Worm (Caenorhabditis elegans): Measurements from ENCODE around the gene sur-7.
A peak's percentile ranks its signal among the peaks of the same experiment; 100 is the strongest.

Gene sur-7

ce11 chrX:16352503-16352902 lies 23.9 kb upstream of the sur-7 start:
- TF ChIP-seq nhr-129 (tag; optimal IDR thresholded peaks at IDR 0.05) (peak; percentile 13), aly-2 (tag; optimal IDR thresholded peaks at IDR 0.05) (no peak), sma-9 (GFP tag; optimal IDR thresholded peaks at IDR 0.05) (peak; percentile 11), sma-9 (tag; optimal IDR thresholded peaks at IDR 0.05) (no peak), F13H6.1 (tag; optimal IDR thresholded peaks at IDR 0.05) (peak; percentile 70), nhr-77 (tag; optimal IDR thresholded peaks at IDR 0.05) (no peak)

- TF ChIP-seq nhr-129 (tag; optimal IDR thresholded peaks at IDR 0.05) (peak; percentile 88), ztf-11 (tag; optimal IDR thresholded peaks at IDR 0.05) (no peak)
Measured at ce11 chrX:16354598-16355211, 21.7 kb upstream of the sur-7 start, which contains the start of gene nhr-28. nhr-28 (plus strand) TSS chrX:16354976.

- TF ChIP-seq elt-3 (tag; optimal IDR thresholded peaks at IDR 0.05) (no peak), mbf-1 (tag; optimal IDR thresholded peaks at IDR 0.05) (no peak), crh-2 (tag; optimal IDR thresholded peaks at IDR 0.05) (no peak), lin-39 (tag; optimal IDR thresholded peaks at IDR 0.05) (no peak), unc-39 (tag; optimal IDR thresholded peaks at IDR 0.05) (no peak), zag-1 (tag; optimal IDR thresholded peaks at IDR 0.05) (no peak), nhr-237 (tag; optimal IDR thresholded peaks at IDR 0.05) (no peak), R02D3.7 (tag; optimal IDR thresholded peaks at IDR 0.05) (no peak), nhr-12 (tag; optimal IDR thresholded peaks at IDR 0.05) (no peak), lsy-2 (tag; optimal IDR thresholded peaks at IDR 0.05) (no peak), egl-27 (tag; optimal IDR thresholded peaks at IDR 0.05) (no peak), ceh-16 (tag; optimal IDR thresholded peaks at IDR 0.05) (no peak), ztf-1 (GFP tag; conservative IDR thresholded peaks at IDR 0.05) (no peak), skn-1 (tag; optimal IDR thresholded peaks at IDR 0.05) (no peak), dmd-4 (tag; optimal IDR thresholded peaks at IDR 0.05) (no peak), nhr-25 (tag; optimal IDR thresholded peaks at IDR 0.05) (no peak), F13H6.1 (tag; optimal IDR thresholded peaks at IDR 0.05) (no peak), ZK546.5 (tag; optimal IDR thresholded peaks at IDR 0.05) (no peak), C34F6.9 (tag; optimal IDR thresholded peaks at IDR 0.05) (no peak), mdl-1 (tag; optimal IDR thresholded peaks at IDR 0.05) (no peak)
Measured at ce11 chrX:16356341-16356740, 20.0 kb upstream of the sur-7 start.

- no peak for TF ChIP-seq nhr-129 (tag; optimal IDR thresholded peaks at IDR 0.05)
- TF ChIP-seq snpc-4 (tag; optimal IDR thresholded peaks at IDR 0.05): peak; percentile 19
Measured at ce11 chrX:16357531-16357930, 18.9 kb upstream of the sur-7 start.

ce11 chrX:16361001-16361400 lies 15.4 kb upstream of the sur-7 start:
- TF ChIP-seq ceh-82 (tag; optimal IDR thresholded peaks at IDR 0.05): no peak
- TF ChIP-seq sma-9 (GFP tag; optimal IDR thresholded peaks at IDR 0.05): peak; percentile 46
- TF ChIP-seq sma-9 (tag; optimal IDR thresholded peaks at IDR 0.05): no peak
- no peak for TF ChIP-seq ama-1 (optimal IDR thresholded peaks at IDR 0.05)
- no peak for TF ChIP-seq nhr-11 (tag; optimal IDR thresholded peaks at IDR 0.05)
- TF ChIP-seq nhr-129 (tag; optimal IDR thresholded peaks at IDR 0.05): peak; percentile 39
- peak; percentile 70 for TF ChIP-seq F13H6.1 (tag; optimal IDR thresholded peaks at IDR 0.05)

- TF ChIP-seq F13H6.1 (tag; optimal IDR thresholded peaks at IDR 0.05): peak; percentile 44
- TF ChIP-seq mdl-1 (tag; optimal IDR thresholded peaks at IDR 0.05): no peak
- TF ChIP-seq C34F6.9 (tag; optimal IDR thresholded peaks at IDR 0.05): no peak
- no peak for TF ChIP-seq nhr-25 (tag; optimal IDR thresholded peaks at IDR 0.05)
- TF ChIP-seq ceh-82 (tag; optimal IDR thresholded peaks at IDR 0.05): no peak
- TF ChIP-seq Y55F3AM.14 (GFP tag; optimal IDR thresholded peaks at IDR 0.05): no peak
- TF ChIP-seq blmp-1 (tag; optimal IDR thresholded peaks at IDR 0.05; ENCODE audit: insufficient read depth): no peak
- no peak for TF ChIP-seq ama-1 (optimal IDR thresholded peaks at IDR 0.05)
- TF ChIP-seq sma-9 (GFP tag; optimal IDR thresholded peaks at IDR 0.05): peak; percentile 21
- TF ChIP-seq sma-9 (tag; optimal IDR thresholded peaks at IDR 0.05): no peak
- no peak for TF ChIP-seq ceh-16 (tag; optimal IDR thresholded peaks at IDR 0.05)
- TF ChIP-seq elt-1 (tag; optimal IDR thresholded peaks at IDR 0.05): no peak
- no peak for TF ChIP-seq nhr-129 (tag; optimal IDR thresholded peaks at IDR 0.05)
- no peak for TF ChIP-seq snpc-4 (tag; optimal IDR thresholded peaks at IDR 0.05)
Measured at ce11 chrX:16363637-16364036, 12.8 kb upstream of the sur-7 start.
